Fruit fly (Drosophila melanogaster) whole organism: ENCODE measurements around the gene CG46456.

ENCODE experiments used
- CG8478 ChIP-seq: fragments of >200 bp; optimal IDR thresholded peaks from 2 replicates; lab custom pipeline; 2018; ENCODE audit warnings: inconsistent platforms
- EcR ChIP-seq, 2 experiments: fragments of >200 bp; optimal IDR thresholded peaks; 2 replicates each; lab custom pipeline; 2017; ENCODE audit warnings: missing biosample characterization in 2 of 2, missing genetic modification characterization in 2 of 2, missing genetic modification reagents in 2 of 2
- pan ChIP-seq: fragments of >200 bp; optimal IDR thresholded peaks from 2 replicates; lab custom pipeline; 2017
- psq ChIP-seq: fragments of >200 bp; optimal IDR thresholded peaks from 2 replicates; lab custom pipeline; 2017
- usp ChIP-seq: fragments of >200 bp; optimal IDR thresholded peaks from 2 replicates; lab custom pipeline; 2017; ENCODE audit warnings: missing biosample characterization, missing genetic modification characterization, mixed read lengths

dm6 chr3L:5372052-5372451 is 16.9 kb upstream of the CG46456 start:
- TF ChIP-seq psq (lab: Kevin White, UChicago) (no peak), CG8478 (lab: Kevin White, UChicago) (no peak), EcR (GFP tag; optimal IDR thresholded peaks at IDR 0.05; lab: Kevin White, UChicago) (no peak), usp (GFP tag; lab: Kevin White, UChicago) (no peak), pan (lab: Kevin White, UChicago) (no peak)
